Worm (Caenorhabditis elegans) whole organism, young adult: ENCODE measurements around the gene ador-1.
A peak's percentile ranks its signal among the peaks of the same experiment; 100 is the strongest.

Experiments used
- B0261.1 ChIP-seq: sonication (generic microtip); optimal IDR thresholded peaks from 2 replicates; lab custom pipeline; 2016; ENCODE audit warnings: mild to moderate bottlenecking, missing genetic modification characterization, moderate library complexity, missing compliant biosample characterization
- C17E4.6 ChIP-seq: fragments of 200-800 bp; sonication (Bioruptor generic); IDR thresholded peaks from 2 replicates; pipeline ENCODE4 v1.3.6; 2022; ENCODE audit warnings: missing genetic modification reagents, missing genetic modification characterization, missing compliant biosample characterization
- D2030.7 ChIP-seq: fragments of 200-800 bp; sonication (Bioruptor generic); IDR thresholded peaks from 2 replicates; pipeline ENCODE4 v1.3.6; 2022; ENCODE audit warnings: missing genetic modification reagents, missing genetic modification characterization, missing compliant biosample characterization
- F52B5.7 ChIP-seq: sonication (generic microtip); optimal IDR thresholded peaks from 2 replicates; lab custom pipeline; 2016; ENCODE audit warnings: mild to moderate bottlenecking, missing genetic modification characterization, missing compliant biosample characterization
- F55B11.4 ChIP-seq: sonication (generic microtip); optimal IDR thresholded peaks from 2 replicates; lab custom pipeline; 2016; ENCODE audit warnings: missing compliant biosample characterization, missing genetic modification characterization, borderline replicate concordance; ENCODE audit not compliant: insufficient read depth
- F57C9.4 ChIP-seq: sonication (generic microtip); optimal IDR thresholded peaks from 2 replicates; lab custom pipeline; 2017; ENCODE audit warnings: mild to moderate bottlenecking, missing genetic modification characterization, missing compliant biosample characterization
- K12H6.12 ChIP-seq: fragments of 200-800 bp; sonication (Bioruptor generic); optimal IDR thresholded peaks from 2 replicates; lab custom pipeline; 2018; ENCODE audit warnings: mild to moderate bottlenecking, missing genetic modification characterization, missing compliant biosample characterization
- T07F8.4 ChIP-seq: sonication (generic microtip); optimal IDR thresholded peaks from 2 replicates; lab custom pipeline; 2016; ENCODE audit warnings: mild to moderate bottlenecking, missing genetic modification characterization, moderate library complexity, missing compliant biosample characterization
- Y56A3A.18 ChIP-seq: fragments of 200-800 bp; sonication (Bioruptor generic); IDR thresholded peaks from 2 replicates; pipeline ENCODE4 v1.3.6; 2022; ENCODE audit warnings: missing genetic modification reagents, missing genetic modification characterization, missing compliant biosample characterization
- akir-1 ChIP-seq: fragments of 200-800 bp; sonication (Bioruptor generic); optimal IDR thresholded peaks from 2 replicates; lab custom pipeline; 2018; ENCODE audit warnings: mild to moderate bottlenecking, missing genetic modification characterization, moderate library complexity, missing compliant biosample characterization
- ama-1 ChIP-seq, 3 experiments: fragments of 150-350 bp in 1 of 3; sonication (generic microtip) in 2 of 3; optimal IDR thresholded peaks; 2 replicates each; lab custom pipeline; 2014 to 2018; ENCODE audit warnings: missing biosample characterization in 2 of 3, missing genetic modification characterization in 2 of 3, missing genetic modification reagents in 2 of 3
- aptf-2 ChIP-seq: fragments of 200-800 bp; sonication (Bioruptor generic); conservative IDR thresholded peaks from 2 replicates; pipeline ENCODE4 v1.3.6; 2022; ENCODE audit warnings: missing genetic modification reagents, missing genetic modification characterization, missing compliant biosample characterization
- attf-3 ChIP-seq: fragments of 200-800 bp; sonication (Bioruptor generic); conservative IDR thresholded peaks from 2 replicates; pipeline ENCODE4 v1.3.6; 2022; ENCODE audit warnings: missing genetic modification reagents, missing genetic modification characterization, missing compliant biosample characterization
- attf-5 ChIP-seq: fragments of 200-800 bp; sonication (Bioruptor generic); optimal IDR thresholded peaks from 2 replicates; lab custom pipeline; 2018; ENCODE audit warnings: mild to moderate bottlenecking, missing genetic modification characterization, missing compliant biosample characterization
- bed-2 ChIP-seq: fragments of 200-800 bp; sonication (Bioruptor generic); IDR thresholded peaks from 2 replicates; pipeline ENCODE4 v1.3.6; 2022; ENCODE audit warnings: missing genetic modification reagents, missing genetic modification characterization, missing compliant biosample characterization
- ceh-27 ChIP-seq: fragments of 200-800 bp; sonication (Bioruptor generic); optimal IDR thresholded peaks from 2 replicates; lab custom pipeline; 2018; ENCODE audit warnings: mild to moderate bottlenecking, missing genetic modification characterization, moderate library complexity, missing compliant biosample characterization
- ceh-58 ChIP-seq: fragments of 200-800 bp; sonication (Bioruptor generic); IDR thresholded peaks from 2 replicates; pipeline ENCODE4 v1.3.6; 2022; ENCODE audit warnings: missing genetic modification characterization, missing compliant biosample characterization
- dox-1 ChIP-seq: fragments of 200-800 bp; sonication (Bioruptor generic); IDR thresholded peaks from 2 replicates; pipeline ENCODE4 v1.3.6; 2022; ENCODE audit warnings: missing genetic modification reagents, missing genetic modification characterization, missing compliant biosample characterization
- dpff-1 ChIP-seq: sonication (generic microtip); optimal IDR thresholded peaks from 2 replicates; lab custom pipeline; 2017; ENCODE audit warnings: mild to moderate bottlenecking, missing genetic modification characterization, missing compliant biosample characterization
- egrh-3 ChIP-seq: fragments of 200-800 bp; sonication (Bioruptor generic); IDR thresholded peaks from 2 replicates; pipeline ENCODE4 v1.3.6; 2022; ENCODE audit warnings: missing genetic modification reagents, missing genetic modification characterization, missing compliant biosample characterization
- ekl-4 ChIP-seq: fragments of 200-800 bp; sonication (Bioruptor generic); IDR thresholded peaks from 2 replicates; pipeline ENCODE4 v1.3.6; 2022; ENCODE audit warnings: missing genetic modification reagents, missing genetic modification characterization, missing compliant biosample characterization
- ets-4 ChIP-seq: fragments of 200-800 bp; sonication (Bioruptor generic); optimal IDR thresholded peaks from 2 replicates; lab custom pipeline; 2018; ENCODE audit warnings: mild to moderate bottlenecking, missing genetic modification characterization, missing compliant biosample characterization
- fkh-3 ChIP-seq: sonication (generic microtip); optimal IDR thresholded peaks from 2 replicates; lab custom pipeline; 2016; ENCODE audit warnings: mild to moderate bottlenecking, missing genetic modification characterization, missing compliant biosample characterization
- gei-17 ChIP-seq: fragments of 200-800 bp; sonication (Bioruptor generic); optimal IDR thresholded peaks from 2 replicates; lab custom pipeline; 2018; ENCODE audit warnings: mild to moderate bottlenecking, missing genetic modification characterization, missing compliant biosample characterization
- hmg-1.2 ChIP-seq: fragments of 200-800 bp; sonication (Bioruptor generic); IDR thresholded peaks from 2 replicates; pipeline ENCODE4 v1.3.6; 2022; ENCODE audit warnings: missing genetic modification reagents, missing genetic modification characterization, missing compliant biosample characterization
- lin-26 ChIP-seq: fragments of 200-800 bp; sonication (Bioruptor generic); IDR thresholded peaks from 2 replicates; pipeline ENCODE4 v1.3.6; 2022; ENCODE audit warnings: missing genetic modification reagents, missing genetic modification characterization, missing compliant biosample characterization
- lin-35 ChIP-seq, 3 experiments: fragments of 150-350 bp in 2 of 3; sonication (generic microtip) in 1 of 3; optimal IDR thresholded peaks; 2 replicates each; lab custom pipeline; 2014 to 2018; ENCODE audit warnings: missing biosample characterization in 3 of 3, missing genetic modification characterization in 3 of 3, missing genetic modification reagents in 3 of 3
- lin-54 ChIP-seq: fragments of 200-800 bp; sonication (Bioruptor generic); optimal IDR thresholded peaks from 2 replicates; lab custom pipeline; 2018; ENCODE audit warnings: mild to moderate bottlenecking, missing genetic modification characterization, missing compliant biosample characterization
- lsy-27 ChIP-seq: sonication (generic microtip); optimal IDR thresholded peaks from 2 replicates; lab custom pipeline; 2017; ENCODE audit warnings: missing genetic modification characterization, mild to moderate bottlenecking, missing compliant biosample characterization, antibody characterized with exemption, missing genotype, borderline replicate concordance; ENCODE audit not compliant: insufficient read depth
- madf-10 ChIP-seq: sonication (generic microtip); optimal IDR thresholded peaks from 2 replicates; lab custom pipeline; 2016; ENCODE audit warnings: mild to moderate bottlenecking, missing genetic modification characterization, missing compliant biosample characterization
- mel-28 ChIP-seq: sonication (generic microtip); optimal IDR thresholded peaks from 2 replicates; lab custom pipeline; 2016; ENCODE audit warnings: borderline replicate concordance, mild to moderate bottlenecking, missing genetic modification characterization, missing compliant biosample characterization
- mxl-1 ChIP-seq: sonication (generic microtip); optimal IDR thresholded peaks from 2 replicates; lab custom pipeline; 2016; ENCODE audit warnings: missing genetic modification characterization, missing compliant biosample characterization
- nhr-179 ChIP-seq: sonication (generic microtip); optimal IDR thresholded peaks from 2 replicates; lab custom pipeline; 2016; ENCODE audit warnings: mild to moderate bottlenecking, missing genetic modification characterization, missing compliant biosample characterization
- nhr-27 ChIP-seq: fragments of 200-800 bp; sonication (Bioruptor generic); optimal IDR thresholded peaks from 2 replicates; lab custom pipeline; 2018; ENCODE audit warnings: mild to moderate bottlenecking, missing genetic modification characterization, moderate library complexity, missing compliant biosample characterization
- nhr-80 ChIP-seq: sonication (generic microtip); optimal IDR thresholded peaks from 2 replicates; lab custom pipeline; 2016; ENCODE audit warnings: missing genetic modification characterization, missing compliant biosample characterization
- nhr-90 ChIP-seq: sonication (generic microtip); optimal IDR thresholded peaks from 2 replicates; lab custom pipeline; 2016; ENCODE audit warnings: missing genotype, mild to moderate bottlenecking, missing genetic modification characterization, missing compliant biosample characterization
- pbrm-1 ChIP-seq: fragments of 200-800 bp; sonication (Bioruptor generic); IDR thresholded peaks from 2 replicates; pipeline ENCODE4 v1.3.6; 2022; ENCODE audit warnings: missing genetic modification reagents, missing genetic modification characterization, missing compliant biosample characterization
- pha-4 ChIP-seq: fragments of 150-350 bp; sonication (generic microtip); optimal IDR thresholded peaks from 2 replicates; lab custom pipeline; 2014; ENCODE audit warnings: missing biosample characterization, missing genetic modification reagents, missing genetic modification characterization
- rcor-1 ChIP-seq: fragments of 200-800 bp; sonication (Bioruptor generic); IDR thresholded peaks from 2 replicates; pipeline ENCODE4 v1.3.6; 2022; ENCODE audit warnings: missing genetic modification reagents, missing genetic modification characterization, missing compliant biosample characterization
- sdz-38 ChIP-seq: sonication (generic microtip); optimal IDR thresholded peaks from 2 replicates; lab custom pipeline; 2016; ENCODE audit warnings: missing genotype, missing genetic modification characterization, missing compliant biosample characterization
- snpc-1.1 ChIP-seq: sonication (generic microtip); optimal IDR thresholded peaks from 2 replicates; lab custom pipeline; 2017; ENCODE audit warnings: missing genetic modification characterization, mild to moderate bottlenecking, missing compliant biosample characterization, antibody characterized with exemption, moderate library complexity, missing genotype, missing genetic modification reagents; ENCODE audit not compliant: insufficient read depth
- snpc-1.3 ChIP-seq: sonication (generic microtip); optimal IDR thresholded peaks from 2 replicates; lab custom pipeline; 2017; ENCODE audit warnings: missing genetic modification characterization, mild to moderate bottlenecking, missing compliant biosample characterization, antibody characterized with exemption, moderate library complexity, missing genotype, missing genetic modification reagents; ENCODE audit not compliant: insufficient read depth
- tbp1 ChIP-seq: fragments of 200-800 bp; sonication (Bioruptor generic); optimal IDR thresholded peaks from 2 replicates; lab custom pipeline; 2018; ENCODE audit warnings: mild to moderate bottlenecking, missing genetic modification characterization, missing compliant biosample characterization
- unc-130 ChIP-seq: sonication (generic microtip); optimal IDR thresholded peaks from 2 replicates; lab custom pipeline; 2016; ENCODE audit warnings: missing genetic modification reagents, missing genetic modification characterization, missing compliant biosample characterization
- xnd-1 ChIP-seq: sonication (generic microtip); optimal IDR thresholded peaks from 2 replicates; lab custom pipeline; 2016; ENCODE audit warnings: missing genotype, missing genetic modification reagents, missing genetic modification characterization, missing compliant biosample characterization
- zfh-2 ChIP-seq: fragments of 200-800 bp; sonication (Bioruptor generic); conservative IDR thresholded peaks from 2 replicates; pipeline ENCODE4 v1.3.6; 2022; ENCODE audit warnings: missing genetic modification reagents, missing genetic modification characterization, missing compliant biosample characterization
- ztf-18 ChIP-seq: sonication (generic microtip); optimal IDR thresholded peaks from 2 replicates; lab custom pipeline; 2016; ENCODE audit warnings: missing genotype, mild to moderate bottlenecking, missing genetic modification characterization, missing compliant biosample characterization
- ztf-25 ChIP-seq: fragments of 200-800 bp; sonication (Bioruptor generic); IDR thresholded peaks from 2 replicates; pipeline ENCODE4 v1.3.6; 2022; ENCODE audit warnings: missing genetic modification reagents, missing genetic modification characterization, missing compliant biosample characterization
- ztf-26 ChIP-seq: sonication (generic microtip); optimal IDR thresholded peaks from 2 replicates; lab custom pipeline; 2017; ENCODE audit warnings: missing genetic modification characterization, missing compliant biosample characterization

Gene ador-1

DNA sequence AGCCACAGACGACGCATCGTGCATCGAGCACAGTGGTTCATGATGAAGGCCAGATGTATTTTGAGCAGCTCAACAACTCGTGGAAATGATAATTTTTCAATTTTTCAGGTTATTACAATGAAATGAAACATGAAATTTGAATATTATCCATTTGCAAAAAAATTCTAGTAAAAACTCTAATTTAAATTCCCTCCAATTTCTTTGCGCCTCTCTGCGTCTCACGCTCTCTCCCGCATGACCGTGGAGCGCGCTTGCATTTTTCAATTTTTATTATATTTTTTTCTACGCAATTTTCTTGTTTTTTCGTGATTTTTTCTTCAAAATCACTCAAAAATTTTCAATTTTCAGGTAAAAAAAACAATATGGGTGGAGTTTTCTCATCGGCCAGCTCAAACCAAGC is 43.3 kb downstream of the ador-1 start, which contains the start of gene tag-281 (continued):
- TF ChIP-seq F52B5.7 (tag; lab: Kevin White, UChicago) (no peak), dox-1 (GFP tag; lab: Robert Waterston, UW) (peak; percentile 56; the same call in 1 of the 2 replicates), F55B11.4 (tag; lab: Kevin White, UChicago) (no peak), akir-1 (GFP tag; lab: Kevin White, UChicago) (no peak), xnd-1 (tag; lab: Kevin White, UChicago) (peak; percentile 52), attf-5 (peak; percentile 73), nhr-90 (tag; lab: Kevin White, UChicago) (no peak), T07F8.4 (tag; lab: Kevin White, UChicago) (no peak), gei-17 (GFP tag; lab: Kevin White, UChicago) (no peak), zfh-2 (GFP tag; lab: Robert Waterston, UW) (no peak), snpc-1.1 (tag; lab: Kevin White, UChicago) (peak; percentile 39), ama-1 (optimal IDR thresholded peaks at IDR 0.05; lab: Kevin White, UChicago) (no peak), ama-1 (GFP tag; optimal IDR thresholded peaks at IDR 0.05; lab: Kevin White, UChicago) (no peak), ztf-26 (tag; lab: Kevin White, UChicago) (no peak), D2030.7 (peak; percentile 28; the same call in 1 of the 2 replicates), ets-4 (GFP tag; lab: Kevin White, UChicago) (no peak), C17E4.6 (GFP tag; lab: Robert Waterston, UW) (no peak), pbrm-1 (GFP tag; lab: Robert Waterston, UW) (peak; percentile 66; the same call in 1 of the 2 replicates), ceh-27 (no peak), lin-26 (no peak), ztf-18 (tag; lab: Kevin White, UChicago) (no peak), nhr-179 (no peak), aptf-2 (no peak), rcor-1 (GFP tag; lab: Robert Waterston, UW) (peak; percentile 59), nhr-80 (tag; lab: Kevin White, UChicago) (no peak), ceh-58 (GFP tag; lab: Robert Waterston, UW) (no peak), mxl-1 (tag; lab: Kevin White, UChicago) (no peak), lsy-27 (no peak), bed-2 (GFP tag; lab: Robert Waterston, UW) (no peak), ztf-25 (no peak), pha-4 (tag; lab: Kevin White, UChicago) (peak; percentile 44), B0261.1 (tag; lab: Kevin White, UChicago) (no peak), attf-3 (GFP tag; lab: Robert Waterston, UW) (peak; percentile 38; the same call in 1 of the 2 replicates), fkh-3 (tag; lab: Kevin White, UChicago) (no peak), mel-28 (no peak), K12H6.12 (peak; percentile 9), egrh-3 (no peak), snpc-1.3 (peak; percentile 38), nhr-27 (no peak), lin-54 (GFP tag; lab: Kevin White, UChicago) (peak; percentile 97), tbp1 (peak; percentile 56), dpff-1 (tag; lab: Kevin White, UChicago) (no peak), Y56A3A.18 (GFP tag; lab: Robert Waterston, UW) (no peak), ekl-4 (GFP tag; lab: Robert Waterston, UW) (no peak), sdz-38 (tag; lab: Kevin White, UChicago) (no peak), unc-130 (GFP tag; lab: Kevin White, UChicago) (no peak), F57C9.4 (tag; lab: Kevin White, UChicago) (no peak), lin-35 (GFP tag; optimal IDR thresholded peaks at IDR 0.05; lab: Kevin White, UChicago) (peak; percentile 36 to 96 (median 75)), madf-10 (tag; lab: Kevin White, UChicago) (no peak), hmg-1.2 (GFP tag; lab: Robert Waterston, UW) (peak; percentile 100)
